Fruit fly (Drosophila melanogaster) whole organism, embryonic: Measurements from ENCODE around the gene Acat2.

Source experiments
- CG10565 ChIP-seq: fragments of 200-800 bp; sonication (Bioruptor generic); optimal IDR thresholded peaks from 3 replicates; lab custom pipeline; 2016; ENCODE audit warnings: missing biosample characterization, mild to moderate bottlenecking, missing genetic modification characterization
- CG11093 ChIP-seq: fragments of 200-800 bp; sonication (Bioruptor generic); IDR thresholded peaks from 3 replicates; pipeline ENCODE4 v1.3.6; 2022; ENCODE audit warnings: missing biosample characterization, missing genetic modification characterization
- CG11723 ChIP-seq: fragments of 200-800 bp; sonication (Bioruptor generic); optimal IDR thresholded peaks from 2 replicates; lab custom pipeline; 2017; ENCODE audit warnings: missing biosample characterization, mild to moderate bottlenecking, missing genetic modification characterization
- CG12104 ChIP-seq: fragments of 200-800 bp; sonication (Bioruptor generic); optimal IDR thresholded peaks from 3 replicates; lab custom pipeline; 2016; ENCODE audit warnings: missing biosample characterization, missing genetic modification characterization
- CG12219 ChIP-seq: fragments of 200-800 bp; sonication (Bioruptor generic); optimal IDR thresholded peaks from 3 replicates; lab custom pipeline; 2018; ENCODE audit warnings: missing biosample characterization, mild to moderate bottlenecking, missing genetic modification characterization
- CG13624 ChIP-seq: fragments of 200-800 bp; sonication (Bioruptor generic); optimal IDR thresholded peaks from 2 replicates; lab custom pipeline; 2016; ENCODE audit warnings: missing biosample characterization, missing genetic modification characterization
- CG14710 ChIP-seq: fragments of 200-800 bp; sonication (Bioruptor generic); optimal IDR thresholded peaks from 3 replicates; lab custom pipeline; 2019; ENCODE audit warnings: missing biosample characterization, mild to moderate bottlenecking, missing genetic modification characterization, moderate library complexity
- CG2129 ChIP-seq: fragments of 200-800 bp; sonication (Bioruptor generic); IDR thresholded peaks from 2 replicates; pipeline ENCODE4 v1.3.6; 2022; ENCODE audit warnings: missing biosample characterization, missing genetic modification characterization; ENCODE audit not compliant: partially characterized antibody
- CG3163 ChIP-seq: fragments of 200-800 bp; sonication (Bioruptor generic); optimal IDR thresholded peaks from 3 replicates; lab custom pipeline; 2016; ENCODE audit warnings: missing biosample characterization, missing genetic modification characterization
- CG4360 ChIP-seq: fragments of 200-800 bp; sonication (Bioruptor generic); IDR thresholded peaks from 2 replicates; pipeline ENCODE4 v1.3.6; 2022; ENCODE audit warnings: missing biosample characterization, missing genetic modification characterization
- CG4854 ChIP-seq: fragments of 200-800 bp; sonication (Bioruptor generic); optimal IDR thresholded peaks from 2 replicates; lab custom pipeline; 2016; ENCODE audit warnings: missing biosample characterization, missing genetic modification characterization, inconsistent platforms
- CG5953 ChIP-seq: fragments of 200-800 bp; sonication (Bioruptor generic); IDR thresholded peaks from 2 replicates; pipeline ENCODE4 v1.3.6; 2022; ENCODE audit warnings: missing biosample characterization, missing genetic modification characterization
- CG6791 ChIP-seq: fragments of 200-800 bp; sonication (Bioruptor generic); IDR thresholded peaks from 3 replicates; pipeline ENCODE4 v1.3.6; 2022; ENCODE audit warnings: missing biosample characterization, missing genetic modification characterization; ENCODE audit not compliant: partially characterized antibody
- CG7786 ChIP-seq: fragments of 200-800 bp; sonication (Bioruptor generic); optimal IDR thresholded peaks from 2 replicates; lab custom pipeline; 2016; ENCODE audit warnings: missing biosample characterization, missing genetic modification characterization
- CG8359 ChIP-seq: fragments of 200-800 bp; sonication (Bioruptor generic); optimal IDR thresholded peaks from 2 replicates; lab custom pipeline; 2017; ENCODE audit warnings: missing biosample characterization, mild to moderate bottlenecking, missing genetic modification characterization, borderline replicate concordance
- CHES-1-like ChIP-seq: fragments of 200-800 bp; sonication (Bioruptor generic); optimal IDR thresholded peaks from 2 replicates; lab custom pipeline; 2016; ENCODE audit warnings: missing biosample characterization, missing genetic modification characterization
- CrebB ChIP-seq: fragments of 200-800 bp; sonication (Bioruptor generic); optimal IDR thresholded peaks from 3 replicates; lab custom pipeline; 2018; ENCODE audit warnings: missing biosample characterization, mild to moderate bottlenecking, missing genetic modification characterization
- Dip3 ChIP-seq: fragments of 200-800 bp; sonication (Bioruptor generic); optimal IDR thresholded peaks from 3 replicates; lab custom pipeline; 2016; ENCODE audit warnings: missing biosample characterization, missing genetic modification characterization
- HmgZ ChIP-seq: fragments of 200-800 bp; sonication (Bioruptor generic); optimal IDR thresholded peaks from 2 replicates; lab custom pipeline; 2018; ENCODE audit warnings: missing biosample characterization, mild to moderate bottlenecking, missing genetic modification characterization
- Hr78 ChIP-seq, 2 experiments: fragments of 200-800 bp in 1 of 2; fragments of >200 bp in 1 of 2; sonication (Bioruptor generic) in 1 of 2; optimal IDR thresholded peaks; 2 replicates each; lab custom pipeline; 2017 to 2019; ENCODE audit warnings: missing biosample characterization in 2 of 2, missing genetic modification characterization in 2 of 2, mild to moderate bottlenecking in 1 of 2, moderate library complexity in 1 of 2
- Nf-YB ChIP-seq: fragments of 200-800 bp; sonication (Bioruptor generic); optimal IDR thresholded peaks from 3 replicates; lab custom pipeline; 2019; ENCODE audit warnings: missing biosample characterization, mild to moderate bottlenecking, missing genetic modification characterization, moderate library complexity
- Nf-YC ChIP-seq: fragments of 200-800 bp; optimal IDR thresholded peaks from 3 replicates; lab custom pipeline; 2019; ENCODE audit warnings: missing biosample characterization, mild to moderate bottlenecking, missing genetic modification characterization, moderate library complexity
- Opbp ChIP-seq: fragments of 200-800 bp; sonication (Bioruptor generic); IDR thresholded peaks from 3 replicates; pipeline ENCODE4 v1.3.6; 2022; ENCODE audit warnings: missing biosample characterization, missing genetic modification characterization; ENCODE audit not compliant: partially characterized antibody
- Scr ChIP-seq: fragments of 200-800 bp; sonication (Bioruptor generic); IDR thresholded peaks from 2 replicates; pipeline ENCODE4 v1.3.6; 2022; ENCODE audit warnings: missing biosample characterization, missing genetic modification characterization; ENCODE audit not compliant: partially characterized antibody
- ab ChIP-seq: fragments of 200-800 bp; sonication (Bioruptor generic); optimal IDR thresholded peaks from 2 replicates; lab custom pipeline; 2016; ENCODE audit warnings: missing biosample characterization, missing genetic modification characterization
- ap ChIP-seq: fragments of 200-800 bp; sonication (Bioruptor generic); IDR thresholded peaks from 2 replicates; pipeline ENCODE4 v1.3.6; 2022; ENCODE audit warnings: missing biosample characterization, missing genetic modification characterization
- bcd ChIP-seq: fragments of 200-800 bp; sonication (Bioruptor generic); optimal IDR thresholded peaks from 2 replicates; lab custom pipeline; 2017; ENCODE audit warnings: missing biosample characterization, mild to moderate bottlenecking, missing genetic modification characterization
- cad ChIP-seq: fragments of >200 bp; optimal IDR thresholded peaks from 2 replicates; lab custom pipeline; 2017; ENCODE audit warnings: missing biosample characterization, missing genetic modification characterization
- cg ChIP-seq: fragments of 200-800 bp; sonication (Bioruptor generic); optimal IDR thresholded peaks from 3 replicates; lab custom pipeline; 2019; ENCODE audit warnings: missing biosample characterization, mild to moderate bottlenecking, missing genetic modification characterization, moderate library complexity
- corto ChIP-seq: fragments of 200-800 bp; sonication (Bioruptor generic); optimal IDR thresholded peaks from 2 replicates; lab custom pipeline; 2016; ENCODE audit warnings: missing biosample characterization, mild to moderate bottlenecking, missing genetic modification characterization, moderate library complexity
- da ChIP-seq: fragments of 200-800 bp; sonication (Bioruptor generic); optimal IDR thresholded peaks from 2 replicates; lab custom pipeline; 2016; ENCODE audit warnings: missing biosample characterization, missing genetic modification characterization
- dimm ChIP-seq: fragments of 200-800 bp; sonication (Bioruptor generic); IDR thresholded peaks from 2 replicates; pipeline ENCODE4 v1.3.6; 2022; ENCODE audit warnings: missing biosample characterization, missing genetic modification characterization
- en ChIP-seq: fragments of 200-800 bp; sonication (Bioruptor generic); optimal IDR thresholded peaks from 2 replicates; lab custom pipeline; 2016; ENCODE audit warnings: missing biosample characterization, missing genetic modification characterization
- fd102C ChIP-seq: fragments of 200-800 bp; sonication (Bioruptor generic); optimal IDR thresholded peaks from 2 replicates; lab custom pipeline; 2018; ENCODE audit warnings: missing biosample characterization, mild to moderate bottlenecking, missing genetic modification characterization, moderate library complexity
- hb ChIP-seq: fragments of 200-800 bp; sonication (Bioruptor generic); IDR thresholded peaks from 3 replicates; pipeline ENCODE4 v1.3.6; 2022; ENCODE audit warnings: missing biosample characterization, missing genetic modification characterization; ENCODE audit not compliant: partially characterized antibody
- hbn ChIP-seq: fragments of 200-800 bp; sonication (Bioruptor generic); IDR thresholded peaks from 2 replicates; pipeline ENCODE4 v1.3.6; 2022; ENCODE audit warnings: missing biosample characterization, missing genetic modification characterization; ENCODE audit not compliant: partially characterized antibody
- hkb ChIP-seq, 2 experiments: fragments of 200-800 bp in 1 of 2; fragments of >200 bp in 1 of 2; sonication (Bioruptor generic) in 1 of 2; IDR thresholded peaks in 1 of 2; optimal IDR thresholded peaks in 1 of 2; 2 replicates each; pipeline versions ENCODE4 v1.3.6 to Lab custom; 2017 to 2022; ENCODE audit warnings: missing biosample characterization in 1 of 2, missing genetic modification characterization in 1 of 2
- insv ChIP-seq, 2 experiments: fragments of 200-800 bp; sonication (Bioruptor generic); optimal IDR thresholded peaks; 3 replicates each; lab custom pipeline; 2016 to 2018; ENCODE audit warnings: missing biosample characterization in 2 of 2, missing genetic modification characterization in 2 of 2
- jigr1 ChIP-seq: fragments of 200-800 bp; sonication (Bioruptor generic); IDR thresholded peaks from 3 replicates; pipeline ENCODE4 v1.3.6; 2022; ENCODE audit warnings: missing biosample characterization, missing genetic modification characterization
- kay ChIP-seq: fragments of 200-800 bp; sonication (Bioruptor generic); optimal IDR thresholded peaks from 2 replicates; lab custom pipeline; 2016; ENCODE audit warnings: missing biosample characterization, missing genetic modification characterization
- lab ChIP-seq: fragments of 200-800 bp; sonication (Bioruptor generic); optimal IDR thresholded peaks from 3 replicates; lab custom pipeline; 2017; ENCODE audit warnings: missing biosample characterization, missing genetic modification characterization, mild to moderate bottlenecking, moderate library complexity, missing genetic modification reagents
- nmo ChIP-seq: fragments of 200-800 bp; sonication (Bioruptor generic); optimal IDR thresholded peaks from 2 replicates; lab custom pipeline; 2018; ENCODE audit warnings: missing biosample characterization, mild to moderate bottlenecking, missing genetic modification characterization, moderate library complexity
- onecut ChIP-seq: fragments of 200-800 bp; sonication (Bioruptor generic); IDR thresholded peaks from 2 replicates; pipeline ENCODE4 v1.3.6; 2022; ENCODE audit warnings: missing biosample characterization, missing genetic modification characterization
- sens-2 ChIP-seq: fragments of 200-800 bp; sonication (Bioruptor generic); IDR thresholded peaks from 2 replicates; pipeline ENCODE4 v1.3.6; 2022; ENCODE audit warnings: missing biosample characterization, missing genetic modification characterization
- sim ChIP-seq: fragments of 200-800 bp; sonication (Bioruptor generic); IDR thresholded peaks from 2 replicates; pipeline ENCODE4 v1.3.6; 2022; ENCODE audit warnings: missing biosample characterization, missing genetic modification characterization
- sisA ChIP-seq: fragments of 200-800 bp; sonication (Bioruptor generic); IDR thresholded peaks from 2 replicates; pipeline ENCODE4 v1.3.6; 2022; ENCODE audit warnings: missing biosample characterization, missing genetic modification characterization
- sna ChIP-seq: fragments of 200-800 bp; sonication (Bioruptor generic); IDR thresholded peaks from 2 replicates; pipeline ENCODE4 v1.3.6; 2022; ENCODE audit warnings: missing biosample characterization, missing genetic modification characterization; ENCODE audit not compliant: partially characterized antibody
- unpg ChIP-seq: fragments of 200-800 bp; sonication (Bioruptor generic); optimal IDR thresholded peaks from 3 replicates; lab custom pipeline; 2018; ENCODE audit warnings: missing biosample characterization, mild to moderate bottlenecking, missing genetic modification characterization, moderate library complexity

The Acat2 gene

DNA sequence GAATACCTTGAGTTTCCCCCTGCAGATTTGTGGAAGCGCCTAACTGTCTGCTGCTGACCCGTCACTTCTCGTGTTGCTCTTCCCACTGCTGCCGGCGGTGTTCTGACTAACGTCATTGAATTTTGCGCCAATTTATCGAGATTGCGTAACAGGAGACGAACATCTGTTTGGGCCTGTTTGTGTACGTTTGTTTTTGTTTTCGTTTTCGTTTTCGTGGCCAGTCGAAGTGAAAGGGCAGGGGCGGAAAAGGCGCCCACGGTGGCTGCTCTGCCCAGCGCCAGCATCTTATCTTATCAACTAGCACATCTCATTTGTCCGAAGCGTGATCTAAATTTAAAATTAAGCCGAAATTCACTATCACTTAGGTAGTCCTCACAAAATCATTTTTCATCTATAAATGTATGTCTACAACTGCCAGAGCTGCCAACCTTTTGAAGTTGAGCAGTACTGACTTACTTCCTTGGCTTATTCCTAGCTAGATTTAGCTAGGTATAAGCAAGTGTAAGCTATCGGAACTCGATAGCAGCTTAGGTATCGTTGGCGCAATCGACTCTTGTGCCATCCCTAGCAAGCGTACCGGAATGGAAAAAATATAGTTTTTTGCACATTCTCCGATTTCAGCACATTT lies 4.4 kb downstream of the Acat2 start, which contains the start of the genes Ctr9 and Nt5a (continued):
- TF ChIP-seq CG6791 (peak; percentile 81), sim (GFP tag; lab: Robert Waterston, UW) (no peak), nmo (GFP tag; lab: Kevin White, UChicago) (peak; percentile 67), Nf-YC (tag; lab: Kevin White, UChicago) (no peak), en (GFP tag; lab: Kevin White, UChicago) (peak; percentile 14), CG12219 (GFP tag; lab: Kevin White, UChicago) (no peak), CG4854 (GFP tag; lab: Kevin White, UChicago) (peak; percentile 18), Dip3 (GFP tag; lab: Kevin White, UChicago) (peak; percentile 46), CG5953 (GFP tag; lab: Robert Waterston, UW) (no peak), CG12104 (GFP tag; lab: Kevin White, UChicago) (no peak), corto (GFP tag; lab: Kevin White, UChicago) (no peak), CG8359 (GFP tag; lab: Kevin White, UChicago) (no peak), lab (GFP tag; lab: Kevin White, UChicago) (no peak), kay (GFP tag; lab: Kevin White, UChicago) (peak; percentile 36), hb (no peak; the same call in 2 of the 3 replicates), onecut (GFP tag; lab: Robert Waterston, UW) (no peak), fd102C (GFP tag; lab: Kevin White, UChicago) (no peak), Scr (GFP tag; lab: Robert Waterston, UW) (peak; percentile 71), CHES-1-like (GFP tag; lab: Kevin White, UChicago) (peak; percentile 56), da (GFP tag; lab: Kevin White, UChicago) (peak; percentile 28), CG14710 (peak; percentile 69), CG7786 (peak; percentile 52), CG3163 (GFP tag; lab: Kevin White, UChicago) (peak; percentile 50), CrebB (tag; lab: Kevin White, UChicago) (peak; percentile 48), hkb (optimal IDR thresholded peaks at IDR 0.05; lab: Kevin White, UChicago) (peak; percentile 24), hkb (GFP tag; IDR thresholded peaks at IDR 0.05; lab: Robert Waterston, UW) (peak; percentile 36; the same call in 1 of the 2 replicates), hbn (GFP tag; lab: Robert Waterston, UW) (peak; percentile 56), CG13624 (GFP tag; lab: Kevin White, UChicago) (peak; percentile 70), dimm (GFP tag; lab: Robert Waterston, UW) (no peak), cad (no peak), CG2129 (GFP tag; lab: Robert Waterston, UW) (peak; percentile 54; the same call in 1 of the 2 replicates), Nf-YB (peak; percentile 8), cg (GFP tag; lab: Kevin White, UChicago) (no peak), CG11723 (GFP tag; lab: Kevin White, UChicago) (no peak), sens-2 (no peak), HmgZ (peak; percentile 88), CG4360 (GFP tag; lab: Robert Waterston, UW) (0 out of 2 replicates have a peak, but pooled peaks have one; percentile 36), jigr1 (no peak), insv (GFP tag; optimal IDR thresholded peaks at IDR 0.05; lab: Kevin White, UChicago) (peak in 1 of 2 experiments; percentile 71), ab (no peak), sisA (GFP tag; lab: Robert Waterston, UW) (peak; percentile 32), Opbp (GFP tag; lab: Robert Waterston, UW) (peak; percentile 88), Hr78 (GFP tag; optimal IDR thresholded peaks at IDR 0.05; lab: Kevin White, UChicago) (peak in 1 of 2 experiments; percentile 42), CG11093 (GFP tag; lab: Robert Waterston, UW) (no peak), bcd (no peak), ap (GFP tag; lab: Robert Waterston, UW) (no peak), CG10565 (GFP tag; lab: Kevin White, UChicago) (no peak), sna (peak; percentile 64; the same call in 1 of the 2 replicates), unpg (no peak)
